Worm (Caenorhabditis elegans): ENCODE data around the gene str-208.

- TF ChIP-seq him-1 (tag; optimal IDR thresholded peaks at IDR 0.05): no peak
- no peak for TF ChIP-seq dao-5 (tag; optimal IDR thresholded peaks at IDR 0.05)
- no peak for TF ChIP-seq W03F9.2 (tag; optimal IDR thresholded peaks at IDR 0.05)
Measured at ce11 chrV:4975140-4975539, 18.5 kb downstream of the str-208 start, which contains the start of gene F26G5.1.

All from whole organism, L4/young adult.